Worm (Caenorhabditis elegans) whole organism, L1 larva: Measurements from ENCODE around the gene lgc-31.

ENCODE experiments used
- efl-1 ChIP-seq, 4 experiments: fragments of 150-350 bp; optimal IDR thresholded peaks in 3 of 4; peaks in 1 of 4; 1 replicate in 1 of 4; 2 replicates in 3 of 4; lab custom pipeline; 2014; ENCODE audit warnings: missing biosample characterization in 2 of 4, missing genetic modification characterization in 2 of 4, missing genetic modification reagents in 2 of 4
- elt-3 ChIP-seq, 6 experiments: fragments of 150-350 bp in 1 of 6; sonication (generic microtip); optimal IDR thresholded peaks; 2 replicates each; lab custom pipeline; 2017 to 2018; ENCODE audit warnings: missing biosample characterization in 6 of 6, missing genetic modification characterization in 6 of 6, inconsistent platforms in 1 of 6
- fkh-10 ChIP-seq: sonication (generic microtip); optimal IDR thresholded peaks from 2 replicates; lab custom pipeline; 2017; ENCODE audit warnings: missing biosample characterization, missing genetic modification reagents, missing genetic modification characterization
- grh-1 ChIP-seq: fragments of 200-800 bp; sonication (Bioruptor generic); IDR thresholded peaks from 2 replicates; pipeline ENCODE4 v1.3.6; 2022; ENCODE audit warnings: missing genetic modification reagents, missing genetic modification characterization, missing compliant biosample characterization
- hpl-2 ChIP-seq: fragments of 150-350 bp; optimal IDR thresholded peaks from 2 replicates; lab custom pipeline; 2014; ENCODE audit warnings: missing biosample characterization, missing genetic modification reagents, missing genetic modification characterization
- jun-1 ChIP-seq: fragments of 150-350 bp; optimal IDR thresholded peaks from 2 replicates; lab custom pipeline; 2014; ENCODE audit warnings: missing biosample characterization, missing genetic modification reagents, missing genetic modification characterization
- mdl-1 ChIP-seq, 2 experiments: fragments of 150-350 bp; optimal IDR thresholded peaks; 2 replicates each; lab custom pipeline; 2014 to 2017; ENCODE audit warnings: missing biosample characterization in 2 of 2, missing genetic modification characterization in 2 of 2, inconsistent platforms in 1 of 2
- mep-1 ChIP-seq: fragments of 150-350 bp; optimal IDR thresholded peaks from 2 replicates; lab custom pipeline; 2014; ENCODE audit warnings: missing biosample characterization, missing genetic modification characterization
- nhr-12 ChIP-seq: sonication (generic microtip); optimal IDR thresholded peaks from 2 replicates; lab custom pipeline; 2017; ENCODE audit warnings: missing biosample characterization, missing genetic modification characterization
- nhr-90 ChIP-seq: sonication (generic microtip); optimal IDR thresholded peaks from 2 replicates; lab custom pipeline; 2016; ENCODE audit warnings: mild to moderate bottlenecking, missing genetic modification characterization, missing compliant biosample characterization; ENCODE audit not compliant: poor library complexity
- pqm-1 ChIP-seq: sonication (generic microtip); optimal IDR thresholded peaks from 3 replicates; lab custom pipeline; 2017; ENCODE audit warnings: missing biosample characterization, missing genetic modification characterization
- rnt-1 ChIP-seq: sonication (generic microtip); optimal IDR thresholded peaks from 2 replicates; lab custom pipeline; 2016; ENCODE audit warnings: mild to moderate bottlenecking, missing genetic modification characterization, moderate library complexity, missing compliant biosample characterization
- unc-30 ChIP-seq: sonication (generic microtip); optimal IDR thresholded peaks from 2 replicates; lab custom pipeline; 2017; ENCODE audit warnings: missing biosample characterization, missing genetic modification characterization
- ztf-11 ChIP-seq, 2 experiments: sonication (generic microtip); optimal IDR thresholded peaks; 2 replicates each; lab custom pipeline; 2016 to 2017; ENCODE audit warnings: missing genetic modification characterization in 2 of 2, missing biosample characterization in 1 of 2, missing compliant biosample characterization in 1 of 2

DNA sequence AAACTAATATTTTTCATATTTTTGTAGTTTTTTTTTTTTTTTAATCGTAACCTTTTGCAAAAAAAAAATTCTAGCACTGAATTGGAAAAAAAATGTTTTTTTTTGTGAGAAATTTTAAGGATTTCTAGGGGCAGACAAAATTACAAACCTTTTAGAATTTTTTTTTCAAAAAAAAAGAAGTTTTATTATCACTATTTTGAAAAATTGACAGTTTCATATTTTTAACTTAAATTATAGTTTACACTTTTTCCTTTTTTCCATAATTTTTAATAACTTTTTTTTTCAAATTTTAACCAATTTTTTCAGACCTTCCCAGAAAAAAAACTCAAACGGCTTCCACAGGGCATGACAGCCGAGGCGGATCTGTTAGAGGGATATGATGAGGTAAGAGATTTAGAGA is 50.8 kb downstream of the lgc-31 start, which contains the start of gene dpf-1:
- TF ChIP-seq rnt-1 (tag; lab: Kevin White, UChicago) (no peak), unc-30 (tag; lab: Kevin White, UChicago) (no peak), elt-3 (tag; optimal IDR thresholded peaks at IDR 0.05; lab: Kevin White, UChicago) (no peak), efl-1 (optimal IDR thresholded peaks at IDR 0.05; lab: Kevin White, UChicago) (no peak), efl-1 (GFP tag; optimal IDR thresholded peaks at IDR 0.05 in 1 of 2; lab: Kevin White, UChicago) (no peak), mep-1 (tag; lab: Kevin White, UChicago) (no peak), hpl-2 (GFP tag; lab: Kevin White, UChicago) (no peak), nhr-90 (tag; lab: Kevin White, UChicago) (no peak), pqm-1 (tag; lab: Kevin White, UChicago) (no peak), nhr-12 (no peak), jun-1 (no peak), grh-1 (GFP tag; lab: Robert Waterston, UW) (no peak), ztf-11 (tag; optimal IDR thresholded peaks at IDR 0.05; lab: Kevin White, UChicago) (no peak), mdl-1 (tag; optimal IDR thresholded peaks at IDR 0.05; lab: Kevin White, UChicago) (no peak), fkh-10 (GFP tag; lab: Kevin White, UChicago) (no peak)
